Fruit fly (Drosophila melanogaster) whole organism, embryonic: ENCODE results near the gene fwd.

Experiments
- BEAF-32 ChIP-seq: fragments of 200-800 bp; sonication (Bioruptor generic); optimal IDR thresholded peaks from 3 replicates; lab custom pipeline; 2017; ENCODE audit warnings: missing biosample characterization, missing genetic modification characterization, mild to moderate bottlenecking, moderate library complexity, missing genetic modification reagents
- BtbVII ChIP-seq: fragments of 200-800 bp; sonication (Bioruptor generic); optimal IDR thresholded peaks from 3 replicates; lab custom pipeline; 2017; ENCODE audit warnings: missing biosample characterization, mild to moderate bottlenecking, missing genetic modification characterization
- CG10209 ChIP-seq: fragments of 200-800 bp; sonication (Bioruptor generic); optimal IDR thresholded peaks from 3 replicates; lab custom pipeline; 2017; ENCODE audit warnings: missing biosample characterization, mild to moderate bottlenecking, missing genetic modification characterization, missing genetic modification reagents
- CG12659 ChIP-seq: fragments of 200-800 bp; sonication (Bioruptor generic); optimal IDR thresholded peaks from 3 replicates; lab custom pipeline; 2017; ENCODE audit warnings: mild to moderate bottlenecking, missing biosample characterization, missing genetic modification reagents, missing genetic modification characterization
- CG16863 ChIP-seq: fragments of 200-800 bp; sonication (Bioruptor generic); optimal IDR thresholded peaks from 3 replicates; lab custom pipeline; 2016; ENCODE audit warnings: missing biosample characterization, missing genetic modification characterization
- CG18011 ChIP-seq: fragments of 200-800 bp; sonication (Bioruptor generic); optimal IDR thresholded peaks from 2 replicates; lab custom pipeline; 2017; ENCODE audit warnings: missing biosample characterization, missing genetic modification characterization, mild to moderate bottlenecking, moderate library complexity, missing genotype
- CG2678 ChIP-seq: fragments of 200-800 bp; sonication (Bioruptor generic); optimal IDR thresholded peaks from 3 replicates; lab custom pipeline; 2019; ENCODE audit warnings: missing biosample characterization, mild to moderate bottlenecking, missing genetic modification characterization, moderate library complexity
- CG30020 ChIP-seq: fragments of 200-800 bp; optimal IDR thresholded peaks from 2 replicates; lab custom pipeline; 2019; ENCODE audit warnings: missing biosample characterization, mild to moderate bottlenecking, missing genetic modification characterization, moderate library complexity
- CG32772 ChIP-seq: fragments of 200-800 bp; sonication (Bioruptor generic); IDR thresholded peaks from 2 replicates; pipeline ENCODE4 v1.3.6; 2022; ENCODE audit warnings: missing biosample characterization, missing genetic modification characterization
- CG34224 ChIP-seq: fragments of 200-800 bp; sonication (Bioruptor generic); IDR thresholded peaks from 3 replicates; pipeline ENCODE4 v1.3.6; 2022; ENCODE audit warnings: missing biosample characterization, missing genetic modification characterization; ENCODE audit not compliant: partially characterized antibody
- CG4820 ChIP-seq: fragments of 200-800 bp; sonication (Bioruptor generic); optimal IDR thresholded peaks from 3 replicates; lab custom pipeline; 2016; ENCODE audit warnings: missing biosample characterization, missing genetic modification characterization
- CG6813 ChIP-seq: fragments of 200-800 bp; sonication (Bioruptor generic); optimal IDR thresholded peaks from 2 replicates; lab custom pipeline; 2017; ENCODE audit warnings: missing biosample characterization, missing genetic modification characterization, mild to moderate bottlenecking, moderate library complexity, missing genetic modification reagents
- CG6854 ChIP-seq: fragments of 200-800 bp; sonication (Bioruptor generic); optimal IDR thresholded peaks from 3 replicates; lab custom pipeline; 2017; ENCODE audit warnings: missing biosample characterization, mild to moderate bottlenecking, missing genetic modification characterization
- CG7963 ChIP-seq: fragments of 200-800 bp; sonication (Bioruptor generic); IDR thresholded peaks from 3 replicates; pipeline ENCODE4 v1.3.6; 2022; ENCODE audit warnings: missing biosample characterization, missing genetic modification characterization; ENCODE audit not compliant: partially characterized antibody
- CG9876 ChIP-seq: fragments of 200-800 bp; sonication (Bioruptor generic); optimal IDR thresholded peaks from 2 replicates; lab custom pipeline; 2016; ENCODE audit warnings: missing biosample characterization, missing genetic modification characterization
- Dp ChIP-seq: fragments of 200-800 bp; sonication (Bioruptor generic); optimal IDR thresholded peaks from 2 replicates; lab custom pipeline; 2018; ENCODE audit warnings: missing biosample characterization, mild to moderate bottlenecking, missing genetic modification characterization, moderate library complexity
- H2.0 ChIP-seq: fragments of 200-800 bp; sonication (Bioruptor generic); IDR thresholded peaks from 2 replicates; pipeline ENCODE4 v1.3.6; 2022; ENCODE audit warnings: missing biosample characterization, missing genetic modification characterization
- HHEX ChIP-seq: fragments of 200-800 bp; sonication (Bioruptor generic); optimal IDR thresholded peaks from 3 replicates; lab custom pipeline; 2017; ENCODE audit warnings: missing biosample characterization, mild to moderate bottlenecking, missing genetic modification characterization, missing genetic modification reagents
- HLH54F ChIP-seq: fragments of 200-800 bp; sonication (Bioruptor generic); optimal IDR thresholded peaks from 3 replicates; lab custom pipeline; 2016; ENCODE audit warnings: missing biosample characterization, missing genetic modification characterization
- Hmx ChIP-seq: fragments of 200-800 bp; sonication (Bioruptor generic); optimal IDR thresholded peaks from 2 replicates; lab custom pipeline; 2016; ENCODE audit warnings: missing biosample characterization, missing genetic modification characterization
- Hr78 ChIP-seq, 2 experiments: fragments of 200-800 bp in 1 of 2; fragments of >200 bp in 1 of 2; sonication (Bioruptor generic) in 1 of 2; optimal IDR thresholded peaks; 2 replicates each; lab custom pipeline; 2017 to 2019; ENCODE audit warnings: missing biosample characterization in 2 of 2, missing genetic modification characterization in 2 of 2, mild to moderate bottlenecking in 1 of 2, moderate library complexity in 1 of 2
- Med ChIP-seq: fragments of 200-800 bp; sonication (Bioruptor generic); peaks from one replicate; lab custom pipeline; 2016; ENCODE audit warnings: missing biosample characterization, missing genetic modification characterization, mild to moderate bottlenecking, inconsistent platforms, moderate library complexity
- Mes4 ChIP-seq: fragments of 200-800 bp; sonication (Bioruptor generic); optimal IDR thresholded peaks from 2 replicates; lab custom pipeline; 2016; ENCODE audit warnings: missing biosample characterization, missing genetic modification characterization
- Mrtf ChIP-seq: fragments of 200-800 bp; sonication (Bioruptor generic); IDR thresholded peaks from 3 replicates; pipeline ENCODE4 v1.3.6; 2022; ENCODE audit warnings: missing biosample characterization, missing genetic modification characterization
- Oli ChIP-seq: fragments of 200-800 bp; sonication (Bioruptor generic); optimal IDR thresholded peaks from 2 replicates; lab custom pipeline; 2018; ENCODE audit warnings: missing biosample characterization, mild to moderate bottlenecking, missing genetic modification characterization, moderate library complexity
- Ptx1 ChIP-seq: fragments of 200-800 bp; sonication (Bioruptor generic); IDR thresholded peaks from 2 replicates; pipeline ENCODE4 v1.3.6; 2022; ENCODE audit warnings: missing biosample characterization, missing genetic modification characterization
- Spps ChIP-seq: fragments of 200-800 bp; sonication (Bioruptor generic); optimal IDR thresholded peaks from 2 replicates; lab custom pipeline; 2018; ENCODE audit warnings: missing biosample characterization, mild to moderate bottlenecking, missing genetic modification characterization
- Sry-δ ChIP-seq: fragments of 200-800 bp; sonication (Bioruptor generic); optimal IDR thresholded peaks from 2 replicates; lab custom pipeline; 2016; ENCODE audit warnings: missing biosample characterization, missing genetic modification characterization
- ash1 ChIP-seq: fragments of 200-800 bp; sonication (Bioruptor generic); optimal IDR thresholded peaks from 2 replicates; lab custom pipeline; 2018; ENCODE audit warnings: missing biosample characterization, mild to moderate bottlenecking, missing genetic modification characterization
- dan ChIP-seq: fragments of 200-800 bp; sonication (Bioruptor generic); IDR thresholded peaks from 2 replicates; pipeline ENCODE4 v1.3.6; 2022; ENCODE audit warnings: missing biosample characterization, missing genetic modification characterization
- dm ChIP-seq: fragments of 200-800 bp; sonication (Bioruptor generic); optimal IDR thresholded peaks from 3 replicates; lab custom pipeline; 2016; ENCODE audit warnings: missing biosample characterization, missing genetic modification characterization
- eve ChIP-seq, 2 experiments: fragments of >200 bp; optimal IDR thresholded peaks; 2 replicates each; lab custom pipeline; 2017; ENCODE audit warnings: missing biosample characterization in 2 of 2, missing genetic modification characterization in 2 of 2
- fd102C ChIP-seq: fragments of 200-800 bp; sonication (Bioruptor generic); optimal IDR thresholded peaks from 2 replicates; lab custom pipeline; 2018; ENCODE audit warnings: missing biosample characterization, mild to moderate bottlenecking, missing genetic modification characterization, moderate library complexity
- fru ChIP-seq: fragments of >200 bp; optimal IDR thresholded peaks from 2 replicates; lab custom pipeline; 2017
- gcm2 ChIP-seq: fragments of 200-800 bp; sonication (Bioruptor generic); optimal IDR thresholded peaks from 2 replicates; lab custom pipeline; 2016; ENCODE audit warnings: missing biosample characterization, missing genetic modification characterization
- kni ChIP-seq: fragments of 200-800 bp; sonication (Bioruptor generic); optimal IDR thresholded peaks from 3 replicates; lab custom pipeline; 2017; ENCODE audit warnings: mild to moderate bottlenecking, missing biosample characterization, missing genetic modification reagents, missing genetic modification characterization
- oc ChIP-seq: fragments of 200-800 bp; sonication (Bioruptor generic); optimal IDR thresholded peaks from 2 replicates; lab custom pipeline; 2018; ENCODE audit warnings: missing biosample characterization, mild to moderate bottlenecking, missing genetic modification characterization, moderate library complexity
- odd ChIP-seq: fragments of 200-800 bp; sonication (Bioruptor generic); optimal IDR thresholded peaks from 2 replicates; lab custom pipeline; 2017; ENCODE audit warnings: missing biosample characterization, mild to moderate bottlenecking, missing genetic modification characterization
- p53 ChIP-seq: fragments of 200-800 bp; sonication (Bioruptor generic); optimal IDR thresholded peaks from 2 replicates; lab custom pipeline; 2016; ENCODE audit warnings: missing biosample characterization, missing genetic modification characterization
- sens-2 ChIP-seq: fragments of 200-800 bp; sonication (Bioruptor generic); IDR thresholded peaks from 2 replicates; pipeline ENCODE4 v1.3.6; 2022; ENCODE audit warnings: missing biosample characterization, missing genetic modification characterization
- sima ChIP-seq: fragments of 200-800 bp; sonication (Bioruptor generic); optimal IDR thresholded peaks from 2 replicates; lab custom pipeline; 2016; ENCODE audit warnings: missing biosample characterization, missing genetic modification characterization
- sna ChIP-seq: fragments of 200-800 bp; sonication (Bioruptor generic); IDR thresholded peaks from 2 replicates; pipeline ENCODE4 v1.3.6; 2022; ENCODE audit warnings: missing biosample characterization, missing genetic modification characterization; ENCODE audit not compliant: partially characterized antibody
- tin ChIP-seq: fragments of 200-800 bp; sonication (Bioruptor generic); optimal IDR thresholded peaks from 3 replicates; lab custom pipeline; 2016; ENCODE audit warnings: missing biosample characterization, missing genetic modification characterization
- toy ChIP-seq: fragments of 200-800 bp; sonication (Bioruptor generic); IDR thresholded peaks from 2 replicates; pipeline ENCODE4 v1.3.6; 2022; ENCODE audit warnings: missing biosample characterization, missing genetic modification characterization
- tup ChIP-seq: fragments of 200-800 bp; sonication (Bioruptor generic); optimal IDR thresholded peaks from 2 replicates; lab custom pipeline; 2016; ENCODE audit warnings: missing biosample characterization, mild to moderate bottlenecking, missing genetic modification characterization, moderate library complexity
- tx ChIP-seq: fragments of 200-800 bp; sonication (Bioruptor generic); optimal IDR thresholded peaks from 2 replicates; lab custom pipeline; 2016; ENCODE audit warnings: missing biosample characterization, missing genetic modification characterization
- unpg ChIP-seq: fragments of 200-800 bp; sonication (Bioruptor generic); optimal IDR thresholded peaks from 3 replicates; lab custom pipeline; 2018; ENCODE audit warnings: missing biosample characterization, mild to moderate bottlenecking, missing genetic modification characterization, moderate library complexity
- wor ChIP-seq: fragments of 200-800 bp; sonication (Bioruptor generic); IDR thresholded peaks from 2 replicates; pipeline ENCODE4 v1.3.6; 2022; ENCODE audit warnings: missing biosample characterization, missing genetic modification characterization
- yki ChIP-seq: fragments of >200 bp; optimal IDR thresholded peaks from 3 replicates; lab custom pipeline; 2018

Gene fwd

dm6 chr3L:319145-320009, at the start of gene fwd (continued):
- TF ChIP-seq CG9876 (GFP tag; lab: Kevin White, UChicago) (no peak), odd (GFP tag; lab: Kevin White, UChicago) (peak; percentile 48), BtbVII (peak; percentile 73), CG6813 (GFP tag; lab: Kevin White, UChicago) (no peak), CG16863 (GFP tag; lab: Kevin White, UChicago) (no peak), CG7963 (GFP tag; lab: Robert Waterston, UW) (no peak), tx (no peak), Mrtf (no peak), ash1 (no peak), HHEX (peak; percentile 26), fru (no peak), toy (GFP tag; lab: Robert Waterston, UW) (no peak), Sry-δ (peak; percentile 53), oc (peak; percentile 69), Spps (tag; lab: Kevin White, UChicago) (peak; percentile 3), gcm2 (GFP tag; lab: Kevin White, UChicago) (no peak), CG10209 (GFP tag; lab: Kevin White, UChicago) (no peak), CG2678 (tag; lab: Kevin White, UChicago) (no peak), sna (GFP tag; lab: Robert Waterston, UW) (peak; percentile 24; the same call in 1 of the 2 replicates), CG4820 (no peak), Med (GFP tag; lab: Kevin White, UChicago) (peak; percentile 84), Oli (no peak), Hmx (no peak), unpg (GFP tag; lab: Kevin White, UChicago) (peak; percentile 26), tin (no peak), sens-2 (no peak), sima (GFP tag; lab: Kevin White, UChicago) (no peak), eve (GFP tag; optimal IDR thresholded peaks at IDR 0.05; lab: Kevin White, UChicago) (no peak), Mes4 (GFP tag; lab: Kevin White, UChicago) (peak; percentile 46), Ptx1 (GFP tag; lab: Robert Waterston, UW) (0 out of 2 replicates have a peak, but pooled peaks have one; percentile 19), CG34224 (GFP tag; lab: Robert Waterston, UW) (no peak), fd102C (GFP tag; lab: Kevin White, UChicago) (no peak), CG30020 (peak; percentile 54), dan (GFP tag; lab: Robert Waterston, UW) (no peak), CG32772 (GFP tag; lab: Robert Waterston, UW) (no peak), kni (GFP tag; lab: Kevin White, UChicago) (peak; percentile 34), CG12659 (GFP tag; lab: Kevin White, UChicago) (peak; percentile 84), Dp (GFP tag; lab: Kevin White, UChicago) (peak; percentile 60), yki (no peak), Hr78 (GFP tag; optimal IDR thresholded peaks at IDR 0.05; lab: Kevin White, UChicago) (peak in 1 of 2 experiments; percentile 57), H2.0 (GFP tag; lab: Robert Waterston, UW) (no peak), tup (no peak), BEAF-32 (GFP tag; lab: Kevin White, UChicago) (peak; percentile 52), dm (GFP tag; lab: Kevin White, UChicago) (peak; percentile 36), p53 (GFP tag; lab: Kevin White, UChicago) (no peak), HLH54F (no peak), CG6854 (no peak), CG18011 (GFP tag; lab: Kevin White, UChicago) (no peak), wor (no peak)
